Worm (Caenorhabditis elegans): ENCODE measurements around the gene bud-13.
A peak's percentile ranks its signal among the peaks of the same experiment; 100 is the strongest.

bud-13 gene

ce11 chrIII:8956146-8956646 lies 11.3 kb downstream of the bud-13 start, which contains the start of the genes ZK643.5 and ZK643.2 (continued):
- TF ChIP-seq unc-39 (tag; optimal IDR thresholded peaks at IDR 0.05) (no peak), attf-4 (tag; optimal IDR thresholded peaks at IDR 0.05) (no peak), F26F4.8 (GFP tag; conservative IDR thresholded peaks at IDR 0.05) (no peak), F10B5.3 (tag; optimal IDR thresholded peaks at IDR 0.05) (no peak), rbr-2 (tag; optimal IDR thresholded peaks at IDR 0.05) (peak; percentile 39), arid-1 (GFP tag; conservative IDR thresholded peaks at IDR 0.05) (no peak), ceh-28 (tag; optimal IDR thresholded peaks at IDR 0.05) (peak; percentile 79), nhr-11 (tag; optimal IDR thresholded peaks at IDR 0.05) (no peak), aly-2 (tag; optimal IDR thresholded peaks at IDR 0.05) (no peak), daf-19 (GFP tag; conservative IDR thresholded peaks at IDR 0.05) (no peak), ces-1 (GFP tag; optimal IDR thresholded peaks at IDR 0.05) (no peak), ztf-11 (tag; optimal IDR thresholded peaks at IDR 0.05) (no peak), mdl-1 (tag; optimal IDR thresholded peaks at IDR 0.05) (peak in 1 of 2 experiments; percentile 21), nhr-10 (tag; optimal IDR thresholded peaks at IDR 0.05) (no peak), zfp-2 (tag; optimal IDR thresholded peaks at IDR 0.05) (no peak), snpc-4 (tag; optimal IDR thresholded peaks at IDR 0.05) (no peak)

DNA sequence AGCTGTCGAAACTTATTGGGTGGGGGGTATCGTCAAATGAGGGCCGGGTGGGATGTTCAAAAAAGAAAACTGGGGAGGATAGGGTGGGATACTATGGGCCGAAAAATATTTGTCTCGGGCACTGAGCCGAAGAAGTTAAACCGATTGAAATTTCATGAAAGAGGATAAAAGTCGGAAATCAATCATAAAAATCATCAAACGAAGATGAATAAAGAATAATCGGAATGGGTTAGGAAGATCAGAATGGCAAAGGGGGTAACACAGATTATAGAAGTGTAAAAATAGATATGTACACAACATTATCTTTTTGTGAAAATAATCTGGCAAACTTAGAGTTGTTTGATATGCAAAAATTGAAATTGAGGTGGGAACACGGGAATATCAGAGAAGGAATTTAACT lies 12.0 kb downstream of the bud-13 start:
- TF ChIP-seq nhr-6 (tag; optimal IDR thresholded peaks at IDR 0.05) = no peak
- no peak for TF ChIP-seq zag-1 (tag; optimal IDR thresholded peaks at IDR 0.05)
- no peak for TF ChIP-seq fos-1 (tag; optimal IDR thresholded peaks at IDR 0.05)
- TF ChIP-seq aha-1 (tag) = peak; percentile 94
- TF ChIP-seq D1046.2 (GFP tag; IDR thresholded peaks at IDR 0.05) = no peak
- no peak for TF ChIP-seq F26F4.8 (GFP tag; conservative IDR thresholded peaks at IDR 0.05)
- TF ChIP-seq dmd-8 (GFP tag; IDR thresholded peaks at IDR 0.05) = no peak

- no peak for TF ChIP-seq dmd-6 (GFP tag; IDR thresholded peaks at IDR 0.05)
- peak; percentile 46 for TF ChIP-seq fkh-10 (GFP tag; optimal IDR thresholded peaks at IDR 0.05)
Observed at ce11 chrIII:8949147-8949546, 18.4 kb downstream of the bud-13 start.

- TF ChIP-seq fkh-10 (GFP tag; optimal IDR thresholded peaks at IDR 0.05) = peak; percentile 52
- no peak for TF ChIP-seq zip-2 (tag; optimal IDR thresholded peaks at IDR 0.05)
Observed at ce11 chrIII:8946285-8946684, 21.2 kb downstream of the bud-13 start.

DNA sequence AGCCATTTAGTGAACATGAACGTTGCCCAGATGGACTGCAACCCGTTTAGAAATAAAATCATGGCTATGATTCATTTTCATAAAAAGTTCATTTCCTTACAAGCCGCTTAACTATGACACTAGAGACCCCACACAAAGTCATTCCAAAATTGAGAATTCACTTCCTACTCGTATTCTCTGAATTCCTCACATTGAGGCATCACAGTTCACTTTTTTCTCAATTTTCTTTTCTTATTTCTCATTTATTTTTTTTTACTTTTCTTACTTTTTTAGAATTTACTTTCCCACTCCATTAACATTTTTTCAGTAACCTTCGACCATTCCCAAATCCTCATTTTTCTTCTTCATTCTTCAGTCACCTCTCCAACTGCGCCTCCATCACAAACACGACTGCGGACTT lies 23.2 kb downstream of the bud-13 start, which contains the start of gene dhrr-1:
dhrr-1 (plus strand) TSS at position 301 of the 400 bp plus-strand sequence.
- TF ChIP-seq nhr-76 (tag; optimal IDR thresholded peaks at IDR 0.05) (no peak), ceh-82 (tag; optimal IDR thresholded peaks at IDR 0.05) (no peak), sdz-12 (GFP tag; optimal IDR thresholded peaks at IDR 0.05) (no peak), mes-2 (tag; optimal IDR thresholded peaks at IDR 0.05; ENCODE audit: poor library complexity, severe bottlenecking) (no peak), ctbp-1 (GFP tag; IDR thresholded peaks at IDR 0.05) (no peak), hif-1 (tag; optimal IDR thresholded peaks at IDR 0.05) (no peak), D1046.2 (GFP tag; IDR thresholded peaks at IDR 0.05) (no peak), mdl-1 (tag; optimal IDR thresholded peaks at IDR 0.05) (no peak), snpc-4 (tag; optimal IDR thresholded peaks at IDR 0.05) (no peak), vab-7 (GFP tag; IDR thresholded peaks at IDR 0.05) (no peak), duxl-1 (tag; optimal IDR thresholded peaks at IDR 0.05; ENCODE audit: poor library complexity) (no peak), nhr-237 (tag; optimal IDR thresholded peaks at IDR 0.05) (no peak)

ce11 chrIII:8937571-8937970 lies 30.0 kb downstream of the bud-13 start:
- no peak for TF ChIP-seq nhr-6 (tag; optimal IDR thresholded peaks at IDR 0.05)
- TF ChIP-seq ceh-44 (GFP tag; IDR thresholded peaks at IDR 0.05) = peak; percentile 74; the same call in 1 of the 2 replicates
- TF ChIP-seq dmd-9 (GFP tag; IDR thresholded peaks at IDR 0.05) = no peak
- TF ChIP-seq R02D3.7 (tag; optimal IDR thresholded peaks at IDR 0.05) = no peak
- TF ChIP-seq dve-1 (tag; optimal IDR thresholded peaks at IDR 0.05; ENCODE audit: insufficient read depth) = no peak
- peak; percentile 71; the same call in 1 of the 2 replicates for TF ChIP-seq F26F4.8 (GFP tag; conservative IDR thresholded peaks at IDR 0.05)
- TF ChIP-seq zip-2 (tag; optimal IDR thresholded peaks at IDR 0.05) = no peak
- TF ChIP-seq unc-62 (GFP tag; optimal IDR thresholded peaks at IDR 0.05 in 1 of 2) = peak in 1 of 2 experiments; percentile 99
- TF ChIP-seq unc-62 (tag; optimal IDR thresholded peaks at IDR 0.05) = no peak
- TF ChIP-seq fkh-10 (GFP tag; optimal IDR thresholded peaks at IDR 0.05) = no peak
- TF ChIP-seq dpl-1 (GFP tag; optimal IDR thresholded peaks at IDR 0.05) = no peak
- TF ChIP-seq ctbp-1 (GFP tag; IDR thresholded peaks at IDR 0.05) = peak; percentile 89
- peak; percentile 63; the same call in 1 of the 2 replicates for TF ChIP-seq D1046.2 (GFP tag; IDR thresholded peaks at IDR 0.05)
- TF ChIP-seq mxl-2 (GFP tag; conservative IDR thresholded peaks at IDR 0.05) = 0 out of 2 replicates have a peak, but pooled peaks have one; percentile 57
- no peak for TF ChIP-seq ama-1 (optimal IDR thresholded peaks at IDR 0.05)
- TF ChIP-seq jun-1 (tag; optimal IDR thresholded peaks at IDR 0.05) = peak; percentile 21

Measured in whole organism, L4 larva.